Worm (Caenorhabditis elegans): ENCODE data around the gene tofu-6.

ce11 chrII:5398779-5399178 is 22.3 kb upstream of the tofu-6 start, which contains the start of gene fbxl-3:
- TF ChIP-seq rpc-1 (optimal IDR thresholded peaks at IDR 0.05) (no peak), rpc-1 (tag; optimal IDR thresholded peaks at IDR 0.05) (no peak), attf-5 (GFP tag; optimal IDR thresholded peaks at IDR 0.05) (no peak)

All from whole organism, young adult.